Fruit fly (Drosophila melanogaster) ovary, adult (tissue): Measurements from ENCODE around the gene aly.
A peak's percentile ranks its signal among the peaks of the same experiment; 100 is the strongest.

Experiments used
- CG17801 ChIP-seq: fragments of 200-800 bp; optimal IDR thresholded peaks from 2 replicates; lab custom pipeline; 2019; ENCODE audit warnings: missing biosample characterization, mild to moderate bottlenecking, missing genetic modification characterization, moderate library complexity; ENCODE audit not compliant: partially characterized antibody

The aly gene

dm6 chr3L:3026421-3026820, at the start of gene aly:
aly (minus strand) TSS chr3L:3026521.
- TF ChIP-seq CG17801 (GFP tag; lab: Kevin White, UChicago) = no peak

- no peak for TF ChIP-seq CG17801 (GFP tag; lab: Kevin White, UChicago)
Measured at dm6 chr3L:3074805-3075204, 48.5 kb upstream of the aly start.

dm6 chr3L:3074380-3074779, 48.1 kb upstream of the aly start:
- TF ChIP-seq CG17801 (GFP tag; lab: Kevin White, UChicago) = no peak

dm6 chr3L:3073460-3073859, 47.1 kb upstream of the aly start:
- no peak for TF ChIP-seq CG17801 (GFP tag; lab: Kevin White, UChicago)

DNA sequence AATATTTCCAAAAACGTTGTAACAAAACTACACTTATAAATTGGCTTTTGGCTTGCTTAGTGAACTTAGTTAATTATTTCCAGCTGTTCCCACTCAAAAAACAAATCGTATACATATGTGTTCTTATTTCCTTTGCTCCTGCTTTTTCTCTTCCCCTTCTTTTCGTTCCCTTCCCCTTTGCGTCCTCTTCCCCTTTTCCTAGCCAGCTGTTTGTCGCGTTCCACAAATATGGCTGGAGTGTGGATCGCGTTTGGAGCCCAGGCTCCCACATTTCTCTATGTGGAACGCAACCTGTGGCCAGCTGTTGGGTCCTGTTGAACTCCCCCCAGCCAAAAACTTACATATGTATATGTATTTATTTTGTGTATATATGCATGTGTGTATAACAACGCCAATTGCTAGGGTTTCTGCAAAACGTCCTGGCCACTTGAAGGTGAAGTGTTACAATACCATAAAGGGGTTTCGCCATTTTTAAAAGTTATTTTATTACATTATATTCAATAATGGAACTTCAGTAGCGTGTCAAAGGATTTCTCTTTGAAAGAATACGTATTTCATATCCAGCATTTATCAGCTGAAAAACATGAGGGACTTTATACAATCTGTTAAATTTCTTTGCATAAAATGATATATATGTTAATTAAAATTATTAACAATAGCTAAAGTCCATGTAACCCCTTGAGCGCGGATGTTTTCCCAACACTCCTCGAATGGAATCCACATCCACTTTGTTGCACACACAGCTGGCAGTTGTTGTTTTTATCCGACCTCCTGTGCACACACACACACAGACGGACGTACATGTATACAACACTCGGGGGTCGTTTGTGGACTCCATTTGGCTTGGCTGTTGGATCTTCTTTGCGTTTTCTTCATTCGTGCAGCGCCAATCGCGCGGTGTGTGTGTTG, 45.6 kb upstream of the aly start:
- TF ChIP-seq CG17801 (GFP tag; lab: Kevin White, UChicago) = no peak

DNA sequence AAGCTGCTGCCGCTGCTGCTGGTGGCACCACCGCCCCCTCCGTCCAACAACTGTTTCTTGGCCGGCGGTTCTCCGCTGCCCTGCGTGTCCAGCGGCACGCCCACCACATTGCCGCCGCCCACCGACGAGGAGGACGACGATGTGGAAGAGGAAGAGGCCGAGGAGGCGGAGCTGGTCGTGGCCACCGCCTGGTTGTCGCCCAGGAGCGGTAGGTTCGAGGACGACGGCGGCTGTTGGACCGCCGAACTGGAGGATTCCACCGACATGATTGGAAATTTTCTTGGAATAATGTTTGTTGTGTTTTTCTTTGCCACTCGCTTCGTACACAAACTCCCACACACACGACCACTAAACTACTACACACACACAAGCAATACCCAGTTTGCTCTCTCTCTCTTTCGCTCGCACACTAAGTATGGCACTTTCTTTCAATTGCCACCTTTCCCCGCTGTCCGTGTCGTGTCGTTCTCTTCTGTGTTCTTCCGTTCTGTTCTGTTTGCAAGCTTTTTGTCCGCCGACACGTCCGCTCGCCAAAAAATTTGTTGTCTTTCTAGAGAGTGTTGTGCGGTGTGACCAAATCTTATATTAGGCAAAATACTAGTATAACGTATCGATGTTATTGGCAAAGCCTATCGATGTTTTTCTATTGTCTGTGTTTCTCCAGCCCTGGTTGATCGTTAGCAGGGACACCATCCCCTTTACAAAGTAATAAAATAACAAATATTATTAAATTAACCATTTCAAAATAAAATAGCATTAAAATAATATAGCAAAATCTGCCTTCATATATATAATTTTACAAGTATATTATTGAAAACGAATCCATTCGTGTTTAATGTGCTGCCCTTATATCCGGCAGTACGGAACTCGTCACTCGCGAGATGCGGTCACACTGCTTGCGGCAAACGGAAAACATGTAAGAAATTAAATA, 44.2 kb upstream of the aly start, which contains the start of the genes CG32486 and PAN3:
Gene CG32486 (minus strand): TSS at position 566 of the 931 bp plus-strand sequence.
Gene PAN3 (plus strand): TSS at position 860 of the 931 bp plus-strand sequence.
- TF ChIP-seq CG17801 (GFP tag; lab: Kevin White, UChicago) = peak; percentile 83

- TF ChIP-seq CG17801 (GFP tag; lab: Kevin White, UChicago) = no peak
Measured at dm6 chr3L:3069774-3070173, 43.5 kb upstream of the aly start.

dm6 chr3L:3060054-3060979, 34.0 kb upstream of the aly start:
- peak; percentile 99 for TF ChIP-seq CG17801 (GFP tag; lab: Kevin White, UChicago)

DNA sequence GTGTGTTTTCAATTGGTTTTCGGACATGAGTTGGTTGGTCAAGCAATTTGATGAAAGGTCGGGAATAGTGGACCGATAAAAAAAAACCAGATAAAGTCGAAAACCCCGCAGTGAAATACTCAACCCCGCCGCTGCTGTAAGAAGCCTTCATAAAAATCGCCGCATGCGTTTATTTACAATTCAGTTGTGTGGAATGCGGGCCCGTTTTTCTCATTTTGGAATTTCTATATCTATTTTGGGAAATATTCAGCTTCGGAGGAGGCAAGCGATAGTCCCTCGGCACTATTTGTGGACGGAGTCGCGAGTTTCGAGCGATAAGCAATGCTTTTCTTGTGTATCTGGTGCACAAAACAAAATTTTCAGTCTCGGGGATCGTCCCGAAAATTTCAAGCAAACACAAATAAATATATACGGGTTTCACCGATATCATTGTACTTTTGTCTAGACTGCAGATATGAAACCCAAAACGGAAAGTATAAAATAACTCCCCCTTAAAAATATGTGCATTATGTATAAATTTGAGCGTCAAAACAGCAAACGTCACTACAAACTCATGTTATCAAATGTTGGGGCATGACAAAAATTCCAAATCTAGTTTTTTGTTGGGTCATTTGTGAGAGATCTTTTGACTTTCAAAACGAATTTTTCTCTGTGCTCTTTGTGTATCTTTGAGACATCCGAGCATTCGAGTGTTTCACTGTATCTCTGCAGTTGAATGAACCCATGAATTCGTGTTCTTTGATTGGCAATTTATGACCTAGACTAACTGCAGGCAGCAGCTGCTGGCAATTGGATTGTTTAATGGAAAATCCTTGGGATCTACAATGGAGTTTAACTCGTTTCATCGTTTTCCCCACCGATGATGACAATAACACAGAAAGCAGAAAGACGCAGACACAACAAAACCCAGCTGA, 32.9 kb upstream of the aly start:
- no peak for TF ChIP-seq CG17801 (GFP tag; lab: Kevin White, UChicago)

- TF ChIP-seq CG17801 (GFP tag; lab: Kevin White, UChicago) = peak; percentile 1
Measured at dm6 chr3L:3054851-3055250, 28.5 kb upstream of the aly start, which contains the start of gene CG16753. CG16753 (plus strand) TSS chr3L:3055079.

DNA sequence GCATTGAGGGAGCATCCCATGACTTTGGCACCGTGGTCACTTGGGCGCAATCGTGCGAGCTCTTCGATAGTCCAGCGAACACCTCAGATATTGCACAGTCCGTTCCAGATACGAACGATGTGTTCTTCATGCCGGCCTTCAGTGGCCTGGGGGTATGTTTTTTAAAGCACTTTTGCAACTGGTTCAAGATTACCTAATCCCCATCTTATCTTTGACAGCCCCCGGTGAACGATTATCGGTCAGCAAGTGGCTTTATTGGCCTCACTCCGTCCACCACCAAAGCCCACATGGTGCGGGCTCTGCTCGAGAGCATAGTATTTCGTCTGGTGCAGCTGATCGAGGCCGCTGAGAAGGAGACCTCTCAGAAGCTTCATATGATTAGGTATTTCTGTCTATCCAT, 27.8 kb upstream of the aly start:
- no peak for TF ChIP-seq CG17801 (GFP tag; lab: Kevin White, UChicago)

DNA sequence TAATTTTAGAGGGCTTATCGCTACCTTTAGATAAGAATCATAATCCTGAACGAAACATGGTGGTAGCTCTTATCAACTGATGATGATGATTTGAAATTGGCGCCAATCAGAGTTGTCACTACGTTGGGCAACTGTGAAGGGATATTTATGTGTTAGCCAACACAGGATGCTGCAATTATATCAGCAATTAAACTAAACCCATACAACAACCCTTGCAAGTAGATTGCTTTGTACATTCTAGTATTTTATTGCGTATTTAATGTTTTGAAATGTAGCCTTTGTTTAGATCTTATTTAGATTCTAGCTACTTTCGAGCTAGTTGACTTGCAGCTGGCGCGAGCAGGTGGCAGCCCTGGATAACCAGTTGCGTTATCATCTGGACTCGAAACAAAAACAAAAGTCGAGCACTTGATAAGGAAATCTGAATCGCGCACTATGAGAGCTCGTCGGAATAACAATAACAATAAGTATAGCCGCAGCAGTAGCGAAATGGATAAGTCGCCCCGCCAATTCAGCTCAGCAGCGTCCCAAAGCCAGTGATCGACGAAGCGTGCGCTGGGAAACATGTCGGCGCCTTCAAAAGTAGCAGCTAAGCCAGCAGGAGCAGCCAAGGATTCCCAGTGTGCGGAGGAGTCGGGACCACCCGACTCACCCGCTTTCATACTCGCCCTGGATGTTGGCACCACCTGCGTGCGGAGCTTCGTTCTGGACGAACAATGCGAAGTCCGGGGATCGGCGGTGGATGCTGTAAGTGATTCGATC, 26.0 kb upstream of the aly start, which contains the start of gene CG1271:
Gene CG1271 (plus strand): TSS at position 405 of the 762 bp plus-strand sequence.
- peak; percentile 54 for TF ChIP-seq CG17801 (GFP tag; lab: Kevin White, UChicago)
